Fruit fly (Drosophila melanogaster): ENCODE data around the gene CG32240.

- no peak for TF ChIP-seq CG8319 (GFP tag; optimal IDR thresholded peaks at IDR 0.05)
- no peak for TF ChIP-seq CG6854 (GFP tag; optimal IDR thresholded peaks at IDR 0.05)
- TF ChIP-seq Ets21C (GFP tag; optimal IDR thresholded peaks at IDR 0.05): no peak
- TF ChIP-seq Eip78C (GFP tag): peak; percentile 61
- no peak for TF ChIP-seq Met (GFP tag; optimal IDR thresholded peaks at IDR 0.05)
- no peak for TF ChIP-seq cyc (GFP tag; optimal IDR thresholded peaks at IDR 0.05)
- TF ChIP-seq CG10631 (GFP tag; optimal IDR thresholded peaks at IDR 0.05): no peak
- no peak for TF ChIP-seq fd59A (GFP tag; optimal IDR thresholded peaks at IDR 0.05)
- no peak for TF ChIP-seq Hr39 (GFP tag; optimal IDR thresholded peaks at IDR 0.05)
- peak; percentile 42 for TF ChIP-seq Hr4 (GFP tag; optimal IDR thresholded peaks at IDR 0.05)
- TF ChIP-seq salr (GFP tag; optimal IDR thresholded peaks at IDR 0.05): no peak
- no peak for TF ChIP-seq CG11294 (GFP tag; IDR thresholded peaks at IDR 0.05)
These were observed 33.4 kb downstream of the CG32240 start for dm6 chr3L:4348072-4348471.
